Fruit fly (Drosophila melanogaster) whole organism, embryonic: ENCODE data around the gene CG32447.

ENCODE experiments used
- B-H2 ChIP-seq: fragments of 200-800 bp; sonication (Bioruptor generic); optimal IDR thresholded peaks from 2 replicates; lab custom pipeline; 2018; ENCODE audit warnings: missing biosample characterization, mild to moderate bottlenecking, missing genetic modification characterization
- Bgb ChIP-seq: fragments of 200-800 bp; sonication (Bioruptor generic); IDR thresholded peaks from 2 replicates; pipeline ENCODE4 v1.3.6; 2022; ENCODE audit warnings: missing biosample characterization, missing genetic modification characterization; ENCODE audit not compliant: partially characterized antibody
- CG10321 ChIP-seq: fragments of 200-800 bp; sonication (Bioruptor generic); IDR thresholded peaks from 2 replicates; pipeline ENCODE4 v1.3.6; 2022; ENCODE audit warnings: missing biosample characterization, missing genetic modification characterization
- CG11398 ChIP-seq: fragments of 200-800 bp; sonication (Bioruptor generic); optimal IDR thresholded peaks from 2 replicates; lab custom pipeline; 2016; ENCODE audit warnings: missing biosample characterization, missing genetic modification characterization
- CG11695 ChIP-seq: fragments of 200-800 bp; sonication (Bioruptor generic); IDR thresholded peaks from 3 replicates; pipeline ENCODE4 v1.3.6; 2022; ENCODE audit warnings: missing biosample characterization, missing genetic modification characterization
- CG11723 ChIP-seq: fragments of 200-800 bp; sonication (Bioruptor generic); optimal IDR thresholded peaks from 2 replicates; lab custom pipeline; 2017; ENCODE audit warnings: missing biosample characterization, mild to moderate bottlenecking, missing genetic modification characterization
- CG12299 ChIP-seq: fragments of 200-800 bp; sonication (Bioruptor generic); optimal IDR thresholded peaks from 2 replicates; lab custom pipeline; 2018; ENCODE audit warnings: missing biosample characterization, mild to moderate bottlenecking, missing genetic modification characterization
- CG14014 ChIP-seq: fragments of 200-800 bp; sonication (Bioruptor generic); IDR thresholded peaks from 2 replicates; pipeline ENCODE4 v1.3.6; 2022; ENCODE audit warnings: missing biosample characterization, missing genetic modification characterization
- CG14965 ChIP-seq: fragments of 200-800 bp; sonication (Bioruptor generic); optimal IDR thresholded peaks from 2 replicates; lab custom pipeline; 2016; ENCODE audit warnings: missing biosample characterization, missing genetic modification characterization, borderline replicate concordance
- CG15073 ChIP-seq: fragments of 200-800 bp; sonication (Bioruptor generic); optimal IDR thresholded peaks from 2 replicates; lab custom pipeline; 2016; ENCODE audit warnings: missing biosample characterization, missing genetic modification characterization
- CG17186 ChIP-seq: fragments of 200-800 bp; sonication (Bioruptor generic); optimal IDR thresholded peaks from 3 replicates; lab custom pipeline; 2017; ENCODE audit warnings: missing biosample characterization, missing genetic modification reagents, missing genetic modification characterization
- CG17612 ChIP-seq: fragments of 200-800 bp; sonication (Bioruptor generic); IDR thresholded peaks from 2 replicates; pipeline ENCODE4 v1.3.6; 2022; ENCODE audit warnings: missing biosample characterization, missing genetic modification characterization
- CG30431 ChIP-seq: fragments of 200-800 bp; sonication (Bioruptor generic); optimal IDR thresholded peaks from 2 replicates; lab custom pipeline; 2017; ENCODE audit warnings: missing biosample characterization, missing genetic modification characterization
- CG3065 ChIP-seq: fragments of 200-800 bp; sonication (Bioruptor generic); optimal IDR thresholded peaks from 2 replicates; lab custom pipeline; 2016; ENCODE audit warnings: missing biosample characterization, missing genetic modification characterization
- CG32767 ChIP-seq: fragments of 200-800 bp; sonication (Bioruptor generic); IDR thresholded peaks from 2 replicates; pipeline ENCODE4 v1.3.6; 2022; ENCODE audit warnings: missing biosample characterization, missing genetic modification characterization
- CG33557 ChIP-seq: fragments of 200-800 bp; sonication (Bioruptor generic); optimal IDR thresholded peaks from 2 replicates; lab custom pipeline; 2019; ENCODE audit warnings: missing biosample characterization, mild to moderate bottlenecking, missing genetic modification characterization, moderate library complexity
- CG3726 ChIP-seq: fragments of 200-800 bp; sonication (Bioruptor generic); IDR thresholded peaks from 3 replicates; pipeline ENCODE4, ENCODE4 v1.3.6; 2022; ENCODE audit warnings: missing biosample characterization, missing genetic modification characterization
- CG4282 ChIP-seq: fragments of 200-800 bp; sonication (Bioruptor generic); optimal IDR thresholded peaks from 2 replicates; lab custom pipeline; 2016; ENCODE audit warnings: missing biosample characterization, missing genetic modification characterization
- CG43689 ChIP-seq: fragments of 200-800 bp; sonication (Bioruptor generic); IDR thresholded peaks from 2 replicates; pipeline ENCODE4 v1.3.6; 2022; ENCODE audit warnings: missing biosample characterization, missing genetic modification characterization
- CG5953 ChIP-seq: fragments of 200-800 bp; sonication (Bioruptor generic); IDR thresholded peaks from 2 replicates; pipeline ENCODE4 v1.3.6; 2022; ENCODE audit warnings: missing biosample characterization, missing genetic modification characterization
- CG7928 ChIP-seq: fragments of 200-800 bp; sonication (Bioruptor generic); optimal IDR thresholded peaks from 2 replicates; lab custom pipeline; 2017; ENCODE audit warnings: missing biosample characterization, mild to moderate bottlenecking, missing genetic modification characterization
- CG8089 ChIP-seq: fragments of 200-800 bp; sonication (Bioruptor generic); optimal IDR thresholded peaks from 3 replicates; lab custom pipeline; 2016; ENCODE audit warnings: missing biosample characterization, missing genetic modification characterization
- CG9797 ChIP-seq: fragments of 200-800 bp; sonication (Bioruptor generic); optimal IDR thresholded peaks from 3 replicates; lab custom pipeline; 2018; ENCODE audit warnings: missing biosample characterization, mild to moderate bottlenecking, missing genetic modification characterization
- Dek ChIP-seq: fragments of 200-800 bp; sonication (Bioruptor generic); optimal IDR thresholded peaks from 3 replicates; lab custom pipeline; 2019; ENCODE audit warnings: missing biosample characterization, mild to moderate bottlenecking, missing genetic modification characterization, moderate library complexity
- Dfd ChIP-seq, 2 experiments: fragments of >200 bp; optimal IDR thresholded peaks; 2 replicates each; lab custom pipeline; 2017; ENCODE audit warnings: missing biosample characterization in 2 of 2, missing genetic modification characterization in 2 of 2
- Ets65A ChIP-seq: fragments of 200-800 bp; sonication (Bioruptor generic); peaks from one replicate; lab custom pipeline; 2016; ENCODE audit warnings: missing biosample characterization, missing genetic modification characterization
- Ets97D ChIP-seq: fragments of 200-800 bp; sonication (Bioruptor generic); optimal IDR thresholded peaks from 3 replicates; lab custom pipeline; 2016; ENCODE audit warnings: missing biosample characterization, missing genetic modification characterization
- GATAe ChIP-seq: fragments of 200-800 bp; sonication (Bioruptor generic); conservative IDR thresholded peaks from 2 replicates; pipeline ENCODE4 v1.3.6; 2022; ENCODE audit warnings: missing biosample characterization, missing genetic modification characterization
- H2.0 ChIP-seq: fragments of 200-800 bp; sonication (Bioruptor generic); IDR thresholded peaks from 2 replicates; pipeline ENCODE4 v1.3.6; 2022; ENCODE audit warnings: missing biosample characterization, missing genetic modification characterization
- HLH3B ChIP-seq: fragments of 200-800 bp; sonication (Bioruptor generic); IDR thresholded peaks from 2 replicates; pipeline ENCODE4 v1.3.6; 2022; ENCODE audit warnings: missing biosample characterization, missing genetic modification characterization
- Hmx ChIP-seq: fragments of 200-800 bp; sonication (Bioruptor generic); optimal IDR thresholded peaks from 2 replicates; lab custom pipeline; 2016; ENCODE audit warnings: missing biosample characterization, missing genetic modification characterization
- Hr39 ChIP-seq: fragments of >200 bp; optimal IDR thresholded peaks from 2 replicates; lab custom pipeline; 2017
- Optix ChIP-seq: fragments of 200-800 bp; sonication (Bioruptor generic); IDR thresholded peaks from 3 replicates; pipeline ENCODE4 v1.3.6; 2022; ENCODE audit warnings: missing biosample characterization, missing genetic modification characterization
- Sry-δ ChIP-seq: fragments of 200-800 bp; sonication (Bioruptor generic); optimal IDR thresholded peaks from 2 replicates; lab custom pipeline; 2016; ENCODE audit warnings: missing biosample characterization, missing genetic modification characterization
- Usf ChIP-seq: fragments of 200-800 bp; sonication (Bioruptor generic); optimal IDR thresholded peaks from 2 replicates; lab custom pipeline; 2017; ENCODE audit warnings: missing genotype, missing biosample characterization, missing genetic modification characterization
- YL-1 ChIP-seq: fragments of 200-800 bp; sonication (Bioruptor generic); optimal IDR thresholded peaks from 3 replicates; lab custom pipeline; 2017; ENCODE audit warnings: missing biosample characterization, mild to moderate bottlenecking, missing genetic modification characterization
- ac ChIP-seq: fragments of 200-800 bp; sonication (Bioruptor generic); optimal IDR thresholded peaks from 3 replicates; lab custom pipeline; 2017; ENCODE audit warnings: missing biosample characterization, mild to moderate bottlenecking, missing genetic modification characterization
- ap ChIP-seq: fragments of 200-800 bp; sonication (Bioruptor generic); IDR thresholded peaks from 2 replicates; pipeline ENCODE4 v1.3.6; 2022; ENCODE audit warnings: missing biosample characterization, missing genetic modification characterization
- gro ChIP-seq: fragments of 200-800 bp; sonication (Bioruptor generic); optimal IDR thresholded peaks from 2 replicates; lab custom pipeline; 2016; ENCODE audit warnings: missing biosample characterization, missing genetic modification characterization
- hb ChIP-seq: fragments of 200-800 bp; sonication (Bioruptor generic); IDR thresholded peaks from 3 replicates; pipeline ENCODE4 v1.3.6; 2022; ENCODE audit warnings: missing biosample characterization, missing genetic modification characterization; ENCODE audit not compliant: partially characterized antibody
- pan ChIP-seq, 4 experiments: fragments of >200 bp in 3 of 4; fragments of 200-800 bp in 1 of 4; sonication (Bioruptor generic) in 1 of 4; optimal IDR thresholded peaks in 3 of 4; IDR thresholded peaks in 1 of 4; 2 replicates each; pipeline versions ENCODE4 v1.3.6 to Lab custom; 2017 to 2022; ENCODE audit warnings: missing biosample characterization in 2 of 4, missing genetic modification characterization in 2 of 4, mixed read lengths in 1 of 4
- peb ChIP-seq: fragments of 200-800 bp; sonication (Bioruptor generic); IDR thresholded peaks from 2 replicates; pipeline ENCODE4 v1.3.6; 2022; ENCODE audit warnings: missing biosample characterization, missing genetic modification characterization
- pzg ChIP-seq: fragments of 200-800 bp; sonication (Bioruptor generic); optimal IDR thresholded peaks from 3 replicates; lab custom pipeline; 2018; ENCODE audit warnings: missing biosample characterization, mild to moderate bottlenecking, missing genetic modification characterization, moderate library complexity
- sens ChIP-seq: fragments of 200-800 bp; sonication (Bioruptor generic); peaks from one replicate; lab custom pipeline; 2016; ENCODE audit warnings: missing biosample characterization, missing genetic modification characterization
- tgo ChIP-seq: fragments of 200-800 bp; sonication (Bioruptor generic); IDR thresholded peaks from 3 replicates; pipeline ENCODE4 v1.3.6; 2022; ENCODE audit warnings: missing biosample characterization, missing genetic modification characterization
- tin ChIP-seq: fragments of 200-800 bp; sonication (Bioruptor generic); optimal IDR thresholded peaks from 3 replicates; lab custom pipeline; 2016; ENCODE audit warnings: missing biosample characterization, missing genetic modification characterization
- toy ChIP-seq: fragments of 200-800 bp; sonication (Bioruptor generic); IDR thresholded peaks from 2 replicates; pipeline ENCODE4 v1.3.6; 2022; ENCODE audit warnings: missing biosample characterization, missing genetic modification characterization

CG32447 gene

DNA sequence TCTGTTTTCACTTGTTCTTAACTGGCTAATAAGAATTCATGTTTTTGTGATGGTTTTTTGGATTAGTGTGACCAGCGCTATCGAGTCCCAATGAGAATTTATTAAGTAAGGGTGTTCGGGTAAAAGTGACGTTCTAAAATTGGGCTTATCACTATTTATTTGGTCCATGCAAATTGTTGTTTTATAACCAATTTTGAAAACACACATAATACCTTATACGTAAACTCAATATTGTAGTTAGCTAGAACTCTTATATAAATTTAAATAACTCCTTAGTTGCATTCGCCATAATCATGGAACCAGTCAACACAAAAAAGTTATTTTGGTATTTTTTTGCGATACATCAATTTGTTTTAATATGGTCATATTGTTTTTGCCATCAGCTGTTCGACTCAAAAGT, 26.5 kb downstream of the CG32447 start, which contains the start of the genes Als2 and CG11248 (continued):
- TF ChIP-seq GATAe (GFP tag; lab: Robert Waterston, UW): no peak
- peak; percentile 30; the same call in 1 of the 2 replicates for TF ChIP-seq CG17612 (GFP tag; lab: Robert Waterston, UW)
- TF ChIP-seq ap (GFP tag; lab: Robert Waterston, UW): no peak; the same call in 1 of the 2 replicates
- TF ChIP-seq CG3726 (GFP tag; lab: Robert Waterston, UW): peak; percentile 70; the same call in 2 of the 3 replicates
- TF ChIP-seq CG5953: 0 out of 2 replicates have a peak, but pooled peaks have one; percentile 52
- no peak for TF ChIP-seq CG14965
- peak; percentile 54; the same call in 1 of the 2 replicates for TF ChIP-seq HLH3B (GFP tag; lab: Robert Waterston, UW)
- TF ChIP-seq ac: no peak
- TF ChIP-seq Optix (GFP tag; lab: Robert Waterston, UW): no peak
- peak; percentile 36 for TF ChIP-seq CG12299
- TF ChIP-seq CG11723: peak; percentile 27
- TF ChIP-seq CG15073: no peak
- peak; percentile 41; the same call in 1 of the 2 replicates for TF ChIP-seq peb (GFP tag; lab: Robert Waterston, UW)
- TF ChIP-seq YL-1 (GFP tag; lab: Kevin White, UChicago): peak; percentile 65
- TF ChIP-seq tin (GFP tag; lab: Kevin White, UChicago): peak; percentile 74
- TF ChIP-seq CG32767 (GFP tag; lab: Robert Waterston, UW): 0 out of 2 replicates have a peak, but pooled peaks have one; percentile 40
- peak; percentile 45 for TF ChIP-seq CG8089 (GFP tag; lab: Kevin White, UChicago)
- TF ChIP-seq CG11398: peak; percentile 29
- TF ChIP-seq Dfd (GFP tag; optimal IDR thresholded peaks at IDR 0.05; lab: Kevin White, UChicago): no peak
- peak; percentile 69 for TF ChIP-seq CG33557 (GFP tag; lab: Kevin White, UChicago)
- peak; percentile 55 for TF ChIP-seq pzg
- TF ChIP-seq Ets97D (GFP tag; lab: Kevin White, UChicago): peak; percentile 54
- no peak for TF ChIP-seq Hmx (GFP tag; lab: Kevin White, UChicago)
- TF ChIP-seq CG43689 (GFP tag; lab: Robert Waterston, UW): no peak
- peak; percentile 44; the same call in 1 of the 2 replicates for TF ChIP-seq CG14014
- TF ChIP-seq CG7928: no peak
- TF ChIP-seq tgo (GFP tag; lab: Robert Waterston, UW): peak; percentile 66
- TF ChIP-seq CG30431: peak; percentile 50
- TF ChIP-seq gro (GFP tag; lab: Kevin White, UChicago): no peak
- TF ChIP-seq B-H2 (GFP tag; lab: Kevin White, UChicago): no peak
- no peak for TF ChIP-seq pan (optimal IDR thresholded peaks at IDR 0.05; lab: Kevin White, UChicago)
- TF ChIP-seq pan (GFP tag; optimal IDR thresholded peaks at IDR 0.05 in 1 of 2, IDR thresholded peaks at IDR 0.05 in 1 of 2): no peak
- TF ChIP-seq toy: no peak
- peak; percentile 56; the same call in 1 of the 2 replicates for TF ChIP-seq H2.0
- no peak for TF ChIP-seq CG10321 (GFP tag; lab: Robert Waterston, UW)
- peak; percentile 28 for TF ChIP-seq CG3065 (GFP tag; lab: Kevin White, UChicago)
- TF ChIP-seq Usf (GFP tag; lab: Kevin White, UChicago): peak; percentile 52
- TF ChIP-seq CG4282 (GFP tag; lab: Kevin White, UChicago): no peak
- peak; percentile 50 for TF ChIP-seq CG17186
- TF ChIP-seq CG9797 (GFP tag; lab: Kevin White, UChicago): peak; percentile 80
- no peak; the same call in 2 of the 3 replicates for TF ChIP-seq CG11695
- peak; percentile 96 for TF ChIP-seq sens
- TF ChIP-seq Ets65A (GFP tag; lab: Kevin White, UChicago): peak; percentile 96
- no peak for TF ChIP-seq Hr39 (lab: Kevin White, UChicago)
- no peak for TF ChIP-seq hb (GFP tag; lab: Robert Waterston, UW)
- no peak for TF ChIP-seq Dek (tag; lab: Kevin White, UChicago)
- TF ChIP-seq Sry-δ (GFP tag; lab: Kevin White, UChicago): peak; percentile 60
- TF ChIP-seq Bgb: no peak
